Worm (Caenorhabditis elegans) whole organism, L4 larva: ENCODE data around the gene ugt-9.

Experiments
- R02D3.7 ChIP-seq: fragments of 150-350 bp; sonication (generic microtip); optimal IDR thresholded peaks from 3 replicates; lab custom pipeline; 2014; ENCODE audit warnings: missing biosample characterization, missing genetic modification characterization
- ceh-82 ChIP-seq: sonication (generic microtip); optimal IDR thresholded peaks from 2 replicates; lab custom pipeline; 2017; ENCODE audit warnings: missing biosample characterization, missing genetic modification characterization
- dve-1 ChIP-seq: sonication (generic microtip); optimal IDR thresholded peaks from 2 replicates; lab custom pipeline; 2017; ENCODE audit warnings: antibody characterized with exemption, mild to moderate bottlenecking, missing genetic modification characterization, missing compliant biosample characterization; ENCODE audit not compliant: insufficient read depth
- mep-1 ChIP-seq: fragments of 150-350 bp; sonication (generic microtip); optimal IDR thresholded peaks from 3 replicates; lab custom pipeline; 2014; ENCODE audit warnings: missing biosample characterization, missing genetic modification characterization
- mes-2 ChIP-seq: sonication (generic microtip); optimal IDR thresholded peaks from 2 replicates; lab custom pipeline; 2016; ENCODE audit warnings: missing genotype, mild to moderate bottlenecking, missing genetic modification characterization, missing compliant biosample characterization; ENCODE audit not compliant: poor library complexity, severe bottlenecking
- nhr-11 ChIP-seq: fragments of 150-350 bp; optimal IDR thresholded peaks from 2 replicates; lab custom pipeline; 2014; ENCODE audit warnings: missing biosample characterization, missing genetic modification characterization

ce11 chrV:4867535-4867934, 28.3 kb upstream of the ugt-9 start:
- TF ChIP-seq R02D3.7 (tag; lab: Kevin White, UChicago) (no peak), dve-1 (tag; lab: Kevin White, UChicago) (no peak), nhr-11 (tag; lab: Kevin White, UChicago) (no peak), mes-2 (tag; lab: Kevin White, UChicago) (no peak), ceh-82 (no peak), mep-1 (tag; lab: Kevin White, UChicago) (no peak)
